Fruit fly (Drosophila melanogaster) whole organism, embryonic: ENCODE results near the gene Grl36a.

Source experiments
- Ada2b ChIP-seq: fragments of 200-800 bp; sonication (Bioruptor generic); IDR thresholded peaks from 2 replicates; pipeline ENCODE4 v1.3.6; 2022; ENCODE audit warnings: missing biosample characterization, missing genetic modification characterization
- Asciz ChIP-seq: fragments of 200-800 bp; sonication (Bioruptor generic); optimal IDR thresholded peaks from 2 replicates; lab custom pipeline; 2017; ENCODE audit warnings: missing biosample characterization, mild to moderate bottlenecking, missing genetic modification characterization, missing genetic modification reagents
- CG1024 ChIP-seq: fragments of 200-800 bp; sonication (Bioruptor generic); IDR thresholded peaks from 2 replicates; pipeline ENCODE4 v1.3.6; 2022; ENCODE audit warnings: missing biosample characterization, missing genetic modification characterization
- CG11504 ChIP-seq: fragments of 200-800 bp; sonication (Bioruptor generic); optimal IDR thresholded peaks from 3 replicates; lab custom pipeline; 2019; ENCODE audit warnings: missing biosample characterization, mild to moderate bottlenecking, missing genetic modification characterization, moderate library complexity
- CG11695 ChIP-seq: fragments of 200-800 bp; sonication (Bioruptor generic); IDR thresholded peaks from 3 replicates; pipeline ENCODE4 v1.3.6; 2022; ENCODE audit warnings: missing biosample characterization, missing genetic modification characterization
- CG12155 ChIP-seq: fragments of 200-800 bp; sonication (Bioruptor generic); optimal IDR thresholded peaks from 3 replicates; lab custom pipeline; 2016; ENCODE audit warnings: missing biosample characterization, missing genetic modification characterization
- CG13123 ChIP-seq: fragments of 200-800 bp; sonication (Bioruptor generic); optimal IDR thresholded peaks from 2 replicates; lab custom pipeline; 2016; ENCODE audit warnings: missing biosample characterization, missing genetic modification characterization
- CG14667 ChIP-seq: fragments of 200-800 bp; sonication (Bioruptor generic); IDR thresholded peaks from 2 replicates; pipeline ENCODE4 v1.3.6; 2022; ENCODE audit warnings: missing biosample characterization, missing genetic modification characterization
- CG14965 ChIP-seq: fragments of 200-800 bp; sonication (Bioruptor generic); optimal IDR thresholded peaks from 2 replicates; lab custom pipeline; 2016; ENCODE audit warnings: missing biosample characterization, missing genetic modification characterization, borderline replicate concordance
- CG17359 ChIP-seq: fragments of 200-800 bp; sonication (Bioruptor generic); optimal IDR thresholded peaks from 3 replicates; lab custom pipeline; 2018; ENCODE audit warnings: missing biosample characterization, mild to moderate bottlenecking, missing genetic modification characterization, moderate library complexity
- CG17361 ChIP-seq: fragments of 200-800 bp; sonication (Bioruptor generic); IDR thresholded peaks from 3 replicates; pipeline ENCODE4 v1.3.6; 2022; ENCODE audit warnings: missing biosample characterization, missing genetic modification characterization
- CG1792 ChIP-seq: fragments of 200-800 bp; sonication (Bioruptor generic); optimal IDR thresholded peaks from 2 replicates; lab custom pipeline; 2016; ENCODE audit warnings: missing biosample characterization, missing genetic modification characterization
- CG18599 ChIP-seq: fragments of 200-800 bp; sonication (Bioruptor generic); optimal IDR thresholded peaks from 3 replicates; lab custom pipeline; 2017; ENCODE audit warnings: missing biosample characterization, missing genetic modification characterization, mild to moderate bottlenecking, moderate library complexity, missing genetic modification reagents
- CG2712 ChIP-seq: fragments of 200-800 bp; optimal IDR thresholded peaks from 3 replicates; lab custom pipeline; 2019; ENCODE audit warnings: missing biosample characterization, mild to moderate bottlenecking, missing genetic modification characterization, moderate library complexity
- CG32772 ChIP-seq: fragments of 200-800 bp; sonication (Bioruptor generic); IDR thresholded peaks from 2 replicates; pipeline ENCODE4 v1.3.6; 2022; ENCODE audit warnings: missing biosample characterization, missing genetic modification characterization
- CG6813 ChIP-seq: fragments of 200-800 bp; sonication (Bioruptor generic); optimal IDR thresholded peaks from 2 replicates; lab custom pipeline; 2017; ENCODE audit warnings: missing biosample characterization, missing genetic modification characterization, mild to moderate bottlenecking, moderate library complexity, missing genetic modification reagents
- CG7987 ChIP-seq: fragments of 200-800 bp; sonication (Bioruptor generic); optimal IDR thresholded peaks from 2 replicates; lab custom pipeline; 2018; ENCODE audit warnings: missing biosample characterization, mild to moderate bottlenecking, missing genetic modification characterization, moderate library complexity
- CG9876 ChIP-seq: fragments of 200-800 bp; sonication (Bioruptor generic); optimal IDR thresholded peaks from 2 replicates; lab custom pipeline; 2016; ENCODE audit warnings: missing biosample characterization, missing genetic modification characterization
- CTCF ChIP-seq: fragments of 200-800 bp; sonication (Bioruptor generic); optimal IDR thresholded peaks from 2 replicates; lab custom pipeline; 2017; ENCODE audit warnings: missing biosample characterization, mild to moderate bottlenecking, missing genetic modification characterization, moderate library complexity
- D ChIP-seq, 2 experiments: fragments of 200-800 bp in 1 of 2; fragments of >200 bp in 1 of 2; sonication (Bioruptor generic) in 1 of 2; optimal IDR thresholded peaks; 2 replicates in 1 of 2; 3 replicates in 1 of 2; lab custom pipeline; 2017; ENCODE audit warnings: mild to moderate bottlenecking in 1 of 2, missing biosample characterization in 1 of 2, missing genetic modification characterization in 1 of 2, missing genetic modification reagents in 1 of 2
- Doc2 ChIP-seq: fragments of 200-800 bp; sonication (Bioruptor generic); IDR thresholded peaks from 2 replicates; pipeline ENCODE4 v1.3.6; 2022; ENCODE audit warnings: missing biosample characterization, missing genetic modification characterization
- Drgx ChIP-seq: fragments of 200-800 bp; sonication (Bioruptor generic); IDR thresholded peaks from 2 replicates; pipeline ENCODE4 v1.3.6; 2022; ENCODE audit warnings: missing biosample characterization, missing genetic modification characterization
- E2f1 ChIP-seq: fragments of 200-800 bp; sonication (Bioruptor generic); IDR thresholded peaks from 2 replicates; pipeline ENCODE4 v1.3.6; 2022; ENCODE audit warnings: missing biosample characterization, missing genetic modification characterization
- Ets65A ChIP-seq: fragments of 200-800 bp; sonication (Bioruptor generic); peaks from one replicate; lab custom pipeline; 2016; ENCODE audit warnings: missing biosample characterization, missing genetic modification characterization
- Fer3 ChIP-seq: fragments of 200-800 bp; sonication (Bioruptor generic); optimal IDR thresholded peaks from 2 replicates; lab custom pipeline; 2018; ENCODE audit warnings: missing biosample characterization, mild to moderate bottlenecking, missing genetic modification characterization, moderate library complexity
- Gsc ChIP-seq: fragments of 200-800 bp; sonication (Bioruptor generic); IDR thresholded peaks from 2 replicates; pipeline ENCODE4 v1.3.6; 2022; ENCODE audit warnings: missing biosample characterization, missing genetic modification characterization
- Lhr ChIP-seq: fragments of 200-800 bp; sonication (Bioruptor generic); optimal IDR thresholded peaks from 3 replicates; lab custom pipeline; 2017; ENCODE audit warnings: mild to moderate bottlenecking, missing biosample characterization, missing genetic modification reagents, missing genetic modification characterization
- Myb ChIP-seq: fragments of 200-800 bp; sonication (Bioruptor generic); optimal IDR thresholded peaks from 2 replicates; lab custom pipeline; 2016; ENCODE audit warnings: missing biosample characterization, missing genetic modification characterization
- NFAT ChIP-seq: fragments of 200-800 bp; sonication (Bioruptor generic); IDR thresholded peaks from 2 replicates; pipeline ENCODE4 v1.3.6; 2022; ENCODE audit warnings: missing biosample characterization, missing genetic modification characterization
- Neu2 ChIP-seq: fragments of 200-800 bp; sonication (Bioruptor generic); optimal IDR thresholded peaks from 3 replicates; lab custom pipeline; 2016; ENCODE audit warnings: missing biosample characterization, missing genetic modification characterization, borderline replicate concordance
- Oli ChIP-seq: fragments of 200-800 bp; sonication (Bioruptor generic); optimal IDR thresholded peaks from 2 replicates; lab custom pipeline; 2018; ENCODE audit warnings: missing biosample characterization, mild to moderate bottlenecking, missing genetic modification characterization, moderate library complexity
- Rx ChIP-seq: fragments of 200-800 bp; sonication (Bioruptor generic); IDR thresholded peaks from 2 replicates; pipeline ENCODE4 v1.3.6; 2022; ENCODE audit warnings: missing biosample characterization, missing genetic modification characterization
- Stat92E ChIP-seq, 3 experiments: fragments of >200 bp in 2 of 3; fragments of 200-800 bp in 1 of 3; sonication (Bioruptor generic) in 1 of 3; optimal IDR thresholded peaks; 2 replicates each; lab custom pipeline; 2017 to 2019; ENCODE audit warnings: missing biosample characterization in 3 of 3, missing genetic modification characterization in 3 of 3, mild to moderate bottlenecking in 1 of 3, moderate library complexity in 1 of 3
- ac ChIP-seq: fragments of 200-800 bp; sonication (Bioruptor generic); optimal IDR thresholded peaks from 3 replicates; lab custom pipeline; 2017; ENCODE audit warnings: missing biosample characterization, mild to moderate bottlenecking, missing genetic modification characterization
- cg ChIP-seq: fragments of 200-800 bp; sonication (Bioruptor generic); optimal IDR thresholded peaks from 3 replicates; lab custom pipeline; 2019; ENCODE audit warnings: missing biosample characterization, mild to moderate bottlenecking, missing genetic modification characterization, moderate library complexity
- crc ChIP-seq: fragments of 200-800 bp; sonication (Bioruptor generic); optimal IDR thresholded peaks from 2 replicates; lab custom pipeline; 2016; ENCODE audit warnings: missing biosample characterization, missing genetic modification characterization
- cwo ChIP-seq: fragments of 200-800 bp; sonication (Bioruptor generic); optimal IDR thresholded peaks from 3 replicates; lab custom pipeline; 2017; ENCODE audit warnings: missing biosample characterization, missing genetic modification characterization, mild to moderate bottlenecking, moderate library complexity, missing genetic modification reagents
- disco-r ChIP-seq: fragments of 200-800 bp; sonication (Bioruptor generic); optimal IDR thresholded peaks from 2 replicates; lab custom pipeline; 2016; ENCODE audit warnings: missing biosample characterization, missing genetic modification characterization
- gsb ChIP-seq: fragments of 200-800 bp; sonication (Bioruptor generic); IDR thresholded peaks from 2 replicates; pipeline ENCODE4 v1.3.6; 2022; ENCODE audit warnings: missing biosample characterization, missing genetic modification characterization
- nmo ChIP-seq: fragments of 200-800 bp; sonication (Bioruptor generic); optimal IDR thresholded peaks from 2 replicates; lab custom pipeline; 2018; ENCODE audit warnings: missing biosample characterization, mild to moderate bottlenecking, missing genetic modification characterization, moderate library complexity
- oc ChIP-seq: fragments of 200-800 bp; sonication (Bioruptor generic); optimal IDR thresholded peaks from 2 replicates; lab custom pipeline; 2018; ENCODE audit warnings: missing biosample characterization, mild to moderate bottlenecking, missing genetic modification characterization, moderate library complexity
- pan ChIP-seq, 4 experiments: fragments of >200 bp in 3 of 4; fragments of 200-800 bp in 1 of 4; sonication (Bioruptor generic) in 1 of 4; optimal IDR thresholded peaks in 3 of 4; IDR thresholded peaks in 1 of 4; 2 replicates each; pipeline versions ENCODE4 v1.3.6 to Lab custom; 2017 to 2022; ENCODE audit warnings: missing biosample characterization in 2 of 4, missing genetic modification characterization in 2 of 4, mixed read lengths in 1 of 4
- repo ChIP-seq: fragments of 200-800 bp; sonication (Bioruptor generic); optimal IDR thresholded peaks from 2 replicates; lab custom pipeline; 2016; ENCODE audit warnings: missing biosample characterization, missing genetic modification characterization
- seq ChIP-seq: fragments of 200-800 bp; sonication (Bioruptor generic); IDR thresholded peaks from 2 replicates; pipeline ENCODE4 v1.3.6; 2022; ENCODE audit warnings: missing biosample characterization, missing genetic modification characterization
- sima ChIP-seq: fragments of 200-800 bp; sonication (Bioruptor generic); optimal IDR thresholded peaks from 2 replicates; lab custom pipeline; 2016; ENCODE audit warnings: missing biosample characterization, missing genetic modification characterization
- tap ChIP-seq: fragments of 200-800 bp; optimal IDR thresholded peaks from 3 replicates; lab custom pipeline; 2019; ENCODE audit warnings: missing biosample characterization, mild to moderate bottlenecking, missing genetic modification characterization, moderate library complexity
- tna ChIP-seq: fragments of 200-800 bp; sonication (Bioruptor generic); IDR thresholded peaks from 2 replicates; pipeline ENCODE4 v1.3.6; 2022; ENCODE audit warnings: missing biosample characterization, missing genetic modification characterization; ENCODE audit not compliant: partially characterized antibody
- unc-4 ChIP-seq: fragments of 200-800 bp; sonication (Bioruptor generic); IDR thresholded peaks from 2 replicates; pipeline ENCODE4 v1.3.6; 2022; ENCODE audit warnings: missing biosample characterization, missing genetic modification characterization; ENCODE audit not compliant: partially characterized antibody
- usp ChIP-seq: fragments of >200 bp; optimal IDR thresholded peaks from 2 replicates; lab custom pipeline; 2017; ENCODE audit warnings: missing biosample characterization, missing genetic modification characterization
- vfl ChIP-seq: fragments of 200-800 bp; sonication (Bioruptor generic); optimal IDR thresholded peaks from 2 replicates; lab custom pipeline; 2016; ENCODE audit warnings: missing biosample characterization, missing genetic modification characterization
- vnd ChIP-seq: fragments of 200-800 bp; sonication (Bioruptor generic); IDR thresholded peaks from 3 replicates; pipeline ENCODE4 v1.3.6; 2022; ENCODE audit warnings: missing biosample characterization, missing genetic modification characterization; ENCODE audit not compliant: partially characterized antibody

Grl36a gene

dm6 chr2L:17203833-17204232, 22.1 kb downstream of the Grl36a start (continued):
- TF ChIP-seq Stat92E (GFP tag; optimal IDR thresholded peaks at IDR 0.05; lab: Kevin White, UChicago) (no peak), Doc2 (GFP tag; lab: Robert Waterston, UW) (no peak), CG17359 (tag; lab: Kevin White, UChicago) (peak; percentile 15), Rx (GFP tag; lab: Robert Waterston, UW) (no peak), cwo (no peak), Fer3 (tag; lab: Kevin White, UChicago) (peak; percentile 31), disco-r (GFP tag; lab: Kevin White, UChicago) (no peak), unc-4 (no peak), CG18599 (GFP tag; lab: Kevin White, UChicago) (peak; percentile 65), Gsc (GFP tag; lab: Robert Waterston, UW) (no peak), CG1792 (no peak), Ada2b (GFP tag; lab: Robert Waterston, UW) (peak; percentile 49; the same call in 1 of the 2 replicates), Oli (tag; lab: Kevin White, UChicago) (peak; percentile 0), CG6813 (GFP tag; lab: Kevin White, UChicago) (no peak), crc (GFP tag; lab: Kevin White, UChicago) (no peak), tna (GFP tag; lab: Robert Waterston, UW) (no peak), CG7987 (GFP tag; lab: Kevin White, UChicago) (no peak), Asciz (GFP tag; lab: Kevin White, UChicago) (no peak), CG32772 (GFP tag; lab: Robert Waterston, UW) (peak; percentile 16; the same call in 1 of the 2 replicates), CG2712 (tag; lab: Kevin White, UChicago) (no peak), oc (no peak), seq (GFP tag; lab: Robert Waterston, UW) (no peak), CG14965 (GFP tag; lab: Kevin White, UChicago) (no peak), Drgx (GFP tag; lab: Robert Waterston, UW) (no peak), CG17361 (GFP tag; lab: Robert Waterston, UW) (0 out of 3 replicates have a peak, but pooled peaks have one; percentile 23), vnd (no peak), CTCF (no peak), nmo (no peak), CG14667 (GFP tag; lab: Robert Waterston, UW) (0 out of 2 replicates have a peak, but pooled peaks have one; percentile 7), cg (no peak), sima (GFP tag; lab: Kevin White, UChicago) (no peak), CG1024 (GFP tag; lab: Robert Waterston, UW) (no peak), CG9876 (GFP tag; lab: Kevin White, UChicago) (no peak), CG12155 (GFP tag; lab: Kevin White, UChicago) (no peak), usp (no peak), E2f1 (GFP tag; lab: Robert Waterston, UW) (peak; percentile 33; the same call in 1 of the 2 replicates)

- TF ChIP-seq Myb (GFP tag; lab: Kevin White, UChicago), result no peak
- TF ChIP-seq CG13123 (GFP tag; lab: Kevin White, UChicago), result no peak
- no peak for TF ChIP-seq ac (GFP tag; lab: Kevin White, UChicago)
- no peak for TF ChIP-seq pan (optimal IDR thresholded peaks at IDR 0.05; lab: Kevin White, UChicago)
- no peak for TF ChIP-seq pan (GFP tag; optimal IDR thresholded peaks at IDR 0.05 in 1 of 2, IDR thresholded peaks at IDR 0.05 in 1 of 2)
- peak; percentile 13 for TF ChIP-seq CG17359 (tag; lab: Kevin White, UChicago)
- TF ChIP-seq NFAT (GFP tag; lab: Robert Waterston, UW), result no peak
- no peak for TF ChIP-seq D (optimal IDR thresholded peaks at IDR 0.05; lab: Kevin White, UChicago)
- TF ChIP-seq D (GFP tag; optimal IDR thresholded peaks at IDR 0.05; lab: Kevin White, UChicago), result no peak
- TF ChIP-seq tap (tag; lab: Kevin White, UChicago), result no peak
- no peak for TF ChIP-seq repo (GFP tag; lab: Kevin White, UChicago)
- no peak for TF ChIP-seq Neu2 (GFP tag; lab: Kevin White, UChicago)
- no peak for TF ChIP-seq vfl (GFP tag; lab: Kevin White, UChicago)
- peak; percentile 65 for TF ChIP-seq CG11504 (tag; lab: Kevin White, UChicago)
- TF ChIP-seq Ets65A (GFP tag; lab: Kevin White, UChicago), result no peak
- TF ChIP-seq Lhr, result no peak
- no peak for TF ChIP-seq gsb (GFP tag; lab: Robert Waterston, UW)
- 0 out of 3 replicates have a peak, but pooled peaks have one; percentile 8 for TF ChIP-seq CG11695 (GFP tag; lab: Robert Waterston, UW)
Measured at dm6 chr2L:17207072-17207471, 25.3 kb downstream of the Grl36a start.
